Fruit fly (Drosophila melanogaster) whole organism, embryonic: ENCODE measurements around the gene CG11629.

Experiments used
- CG11560 ChIP-seq: fragments of 200-800 bp; sonication (Bioruptor generic); IDR thresholded peaks from 3 replicates; pipeline ENCODE4 v1.3.6; 2022; ENCODE audit warnings: missing biosample characterization, missing genetic modification characterization
- CG11695 ChIP-seq: fragments of 200-800 bp; sonication (Bioruptor generic); IDR thresholded peaks from 3 replicates; pipeline ENCODE4 v1.3.6; 2022; ENCODE audit warnings: missing biosample characterization, missing genetic modification characterization
- CG13624 ChIP-seq: fragments of 200-800 bp; sonication (Bioruptor generic); optimal IDR thresholded peaks from 2 replicates; lab custom pipeline; 2016; ENCODE audit warnings: missing biosample characterization, missing genetic modification characterization
- CG14860 ChIP-seq: fragments of 200-800 bp; sonication (Bioruptor generic); IDR thresholded peaks from 3 replicates; pipeline ENCODE4 v1.3.6; 2022; ENCODE audit warnings: missing biosample characterization, missing genetic modification characterization; ENCODE audit not compliant: partially characterized antibody
- CG15514 ChIP-seq: fragments of 200-800 bp; sonication (Bioruptor generic); optimal IDR thresholded peaks from 3 replicates; lab custom pipeline; 2017; ENCODE audit warnings: missing biosample characterization, missing genetic modification characterization, mild to moderate bottlenecking, moderate library complexity, missing genetic modification reagents
- CG16813 ChIP-seq: fragments of 200-800 bp; sonication (Bioruptor generic); IDR thresholded peaks from 3 replicates; pipeline ENCODE4 v1.3.6; 2022; ENCODE audit warnings: missing biosample characterization, missing genetic modification characterization; ENCODE audit not compliant: partially characterized antibody
- CG18599 ChIP-seq: fragments of 200-800 bp; sonication (Bioruptor generic); optimal IDR thresholded peaks from 3 replicates; lab custom pipeline; 2017; ENCODE audit warnings: missing biosample characterization, missing genetic modification characterization, mild to moderate bottlenecking, moderate library complexity, missing genetic modification reagents
- CG2712 ChIP-seq: fragments of 200-800 bp; optimal IDR thresholded peaks from 3 replicates; lab custom pipeline; 2019; ENCODE audit warnings: missing biosample characterization, mild to moderate bottlenecking, missing genetic modification characterization, moderate library complexity
- CG4360 ChIP-seq: fragments of 200-800 bp; sonication (Bioruptor generic); IDR thresholded peaks from 2 replicates; pipeline ENCODE4 v1.3.6; 2022; ENCODE audit warnings: missing biosample characterization, missing genetic modification characterization
- CG9727 ChIP-seq: fragments of 200-800 bp; sonication (Bioruptor generic); optimal IDR thresholded peaks from 3 replicates; lab custom pipeline; 2017; ENCODE audit warnings: missing biosample characterization, mild to moderate bottlenecking, missing genetic modification characterization
- HLH4C ChIP-seq: fragments of 200-800 bp; sonication (Bioruptor generic); IDR thresholded peaks from 3 replicates; pipeline ENCODE4 v1.3.6; 2022; ENCODE audit warnings: missing biosample characterization, missing genetic modification characterization; ENCODE audit not compliant: partially characterized antibody
- Hr51 ChIP-seq, 2 experiments: fragments of 200-800 bp; sonication (Bioruptor generic); optimal IDR thresholded peaks; 2 replicates in 1 of 2; 3 replicates in 1 of 2; lab custom pipeline; 2016 to 2018; ENCODE audit warnings: missing biosample characterization in 2 of 2, missing genetic modification characterization in 2 of 2, mild to moderate bottlenecking in 1 of 2, moderate library complexity in 1 of 2
- Meics ChIP-seq: fragments of 200-800 bp; sonication (Bioruptor generic); optimal IDR thresholded peaks from 2 replicates; lab custom pipeline; 2017; ENCODE audit warnings: missing biosample characterization, mild to moderate bottlenecking, missing genetic modification characterization
- Nf-YA ChIP-seq: fragments of 200-800 bp; sonication (Bioruptor generic); IDR thresholded peaks from 2 replicates; pipeline ENCODE4 v1.3.6; 2022; ENCODE audit warnings: missing biosample characterization, missing genetic modification characterization
- Oaz ChIP-seq: fragments of 200-800 bp; sonication (Bioruptor generic); IDR thresholded peaks from 2 replicates; pipeline ENCODE4 v1.3.6; 2022; ENCODE audit warnings: missing biosample characterization, missing genetic modification characterization
- Ptx1 ChIP-seq: fragments of 200-800 bp; sonication (Bioruptor generic); IDR thresholded peaks from 2 replicates; pipeline ENCODE4 v1.3.6; 2022; ENCODE audit warnings: missing biosample characterization, missing genetic modification characterization
- Rfx ChIP-seq: fragments of 200-800 bp; sonication (Bioruptor generic); IDR thresholded peaks from 2 replicates; pipeline ENCODE4 v1.3.6; 2022; ENCODE audit warnings: missing biosample characterization, missing genetic modification characterization
- Sox102F ChIP-seq: fragments of 200-800 bp; sonication (Bioruptor generic); optimal IDR thresholded peaks from 2 replicates; lab custom pipeline; 2018; ENCODE audit warnings: missing biosample characterization, mild to moderate bottlenecking, missing genetic modification characterization, moderate library complexity
- Xrp1 ChIP-seq: fragments of 200-800 bp; sonication (Bioruptor generic); IDR thresholded peaks from 2 replicates; pipeline ENCODE4 v1.3.6; 2022; ENCODE audit warnings: missing biosample characterization, missing genetic modification characterization
- bcd ChIP-seq: fragments of 200-800 bp; sonication (Bioruptor generic); optimal IDR thresholded peaks from 2 replicates; lab custom pipeline; 2017; ENCODE audit warnings: missing biosample characterization, mild to moderate bottlenecking, missing genetic modification characterization
- caup ChIP-seq: fragments of 200-800 bp; sonication (Bioruptor generic); optimal IDR thresholded peaks from 3 replicates; lab custom pipeline; 2017; ENCODE audit warnings: missing biosample characterization, mild to moderate bottlenecking, missing genetic modification characterization, moderate library complexity; ENCODE audit not compliant: severe bottlenecking
- dmrt99B ChIP-seq: fragments of 200-800 bp; sonication (Bioruptor generic); optimal IDR thresholded peaks from 2 replicates; lab custom pipeline; 2018; ENCODE audit warnings: missing biosample characterization, mild to moderate bottlenecking, missing genetic modification characterization, moderate library complexity
- dysf ChIP-seq: fragments of 200-800 bp; sonication (Bioruptor generic); IDR thresholded peaks from 3 replicates; pipeline ENCODE4 v1.3.6; 2022; ENCODE audit warnings: missing biosample characterization, missing genetic modification characterization
- esg ChIP-seq: fragments of 200-800 bp; sonication (Bioruptor generic); conservative IDR thresholded peaks from 2 replicates; pipeline ENCODE4 v1.3.6; 2022; ENCODE audit warnings: missing biosample characterization, missing genetic modification characterization
- ewg ChIP-seq: fragments of 200-800 bp; sonication (Bioruptor generic); optimal IDR thresholded peaks from 3 replicates; lab custom pipeline; 2017; ENCODE audit warnings: mild to moderate bottlenecking, missing biosample characterization, missing genetic modification reagents, missing genetic modification characterization
- gem ChIP-seq: fragments of 200-800 bp; sonication (Bioruptor generic); optimal IDR thresholded peaks from 2 replicates; lab custom pipeline; 2019; ENCODE audit warnings: missing biosample characterization, mild to moderate bottlenecking, missing genetic modification characterization, moderate library complexity
- gfzf ChIP-seq: fragments of 200-800 bp; sonication (Bioruptor generic); optimal IDR thresholded peaks from 2 replicates; lab custom pipeline; 2016; ENCODE audit warnings: missing biosample characterization, mild to moderate bottlenecking, missing genetic modification characterization, moderate library complexity
- grau ChIP-seq: fragments of 200-800 bp; optimal IDR thresholded peaks from 3 replicates; lab custom pipeline; 2019; ENCODE audit warnings: missing biosample characterization, mild to moderate bottlenecking, missing genetic modification characterization, moderate library complexity
- gro ChIP-seq: fragments of 200-800 bp; sonication (Bioruptor generic); optimal IDR thresholded peaks from 2 replicates; lab custom pipeline; 2016; ENCODE audit warnings: missing biosample characterization, missing genetic modification characterization
- ken ChIP-seq: fragments of 200-800 bp; sonication (Bioruptor generic); IDR thresholded peaks from 3 replicates; pipeline ENCODE4 v1.3.6; 2022; ENCODE audit warnings: missing biosample characterization, missing genetic modification characterization
- knrl ChIP-seq: fragments of 200-800 bp; sonication (Bioruptor generic); IDR thresholded peaks from 3 replicates; pipeline ENCODE4 v1.3.6; 2022; ENCODE audit warnings: missing biosample characterization, missing genetic modification characterization; ENCODE audit not compliant: partially characterized antibody
- lab ChIP-seq: fragments of 200-800 bp; sonication (Bioruptor generic); optimal IDR thresholded peaks from 3 replicates; lab custom pipeline; 2017; ENCODE audit warnings: missing biosample characterization, missing genetic modification characterization, mild to moderate bottlenecking, moderate library complexity, missing genetic modification reagents
- lilli ChIP-seq: fragments of 200-800 bp; sonication (Bioruptor generic); optimal IDR thresholded peaks from 3 replicates; lab custom pipeline; 2016; ENCODE audit warnings: missing biosample characterization, missing genetic modification characterization
- luna ChIP-seq: fragments of 200-800 bp; sonication (Bioruptor generic); optimal IDR thresholded peaks from 2 replicates; lab custom pipeline; 2016; ENCODE audit warnings: missing biosample characterization, missing genetic modification characterization
- nerfin-2 ChIP-seq: fragments of 200-800 bp; sonication (Bioruptor generic); IDR thresholded peaks from 2 replicates; pipeline ENCODE4 v1.3.6; 2022; ENCODE audit warnings: missing biosample characterization, missing genetic modification characterization; ENCODE audit not compliant: partially characterized antibody
- nmo ChIP-seq: fragments of 200-800 bp; sonication (Bioruptor generic); optimal IDR thresholded peaks from 2 replicates; lab custom pipeline; 2018; ENCODE audit warnings: missing biosample characterization, mild to moderate bottlenecking, missing genetic modification characterization, moderate library complexity
- prd ChIP-seq, 3 experiments: fragments of >200 bp in 2 of 3; fragments of 200-800 bp in 1 of 3; sonication (Bioruptor generic) in 1 of 3; optimal IDR thresholded peaks in 2 of 3; IDR thresholded peaks in 1 of 3; 2 replicates in 2 of 3; 3 replicates in 1 of 3; pipeline versions ENCODE4 v1.3.6 to Lab custom; 2017 to 2022; ENCODE audit warnings: missing biosample characterization in 1 of 3, missing genetic modification characterization in 1 of 3
- row ChIP-seq: fragments of 200-800 bp; sonication (Bioruptor generic); IDR thresholded peaks from 3 replicates; pipeline ENCODE4 v1.3.6; 2022; ENCODE audit warnings: missing biosample characterization, missing genetic modification characterization
- sisA ChIP-seq: fragments of 200-800 bp; sonication (Bioruptor generic); IDR thresholded peaks from 2 replicates; pipeline ENCODE4 v1.3.6; 2022; ENCODE audit warnings: missing biosample characterization, missing genetic modification characterization
- sna ChIP-seq: fragments of 200-800 bp; sonication (Bioruptor generic); IDR thresholded peaks from 2 replicates; pipeline ENCODE4 v1.3.6; 2022; ENCODE audit warnings: missing biosample characterization, missing genetic modification characterization; ENCODE audit not compliant: partially characterized antibody
- ttk ChIP-seq: fragments of 200-800 bp; sonication (Bioruptor generic); IDR thresholded peaks from 2 replicates; pipeline ENCODE4 v2.1.2; 2022; ENCODE audit warnings: missing biosample characterization, missing genetic modification characterization
- zfh2 ChIP-seq: fragments of 200-800 bp; sonication (Bioruptor generic); optimal IDR thresholded peaks from 2 replicates; lab custom pipeline; 2016; ENCODE audit warnings: missing biosample characterization, missing genetic modification characterization

CG11629 gene

dm6 chr2L:21898189-21898588 lies at the start of gene CG11629:
CG11629 (minus strand) TSS chr2L:21898289.
- TF ChIP-seq ken (GFP tag; lab: Robert Waterston, UW) (no peak), knrl (GFP tag; lab: Robert Waterston, UW) (no peak), Oaz (no peak), luna (GFP tag; lab: Kevin White, UChicago) (no peak), gfzf (GFP tag; lab: Kevin White, UChicago) (no peak), caup (GFP tag; lab: Kevin White, UChicago) (no peak), nmo (GFP tag; lab: Kevin White, UChicago) (no peak), Rfx (GFP tag; lab: Robert Waterston, UW) (no peak)

- TF ChIP-seq Nf-YA = no peak
- TF ChIP-seq CG2712 = no peak
- TF ChIP-seq prd (optimal IDR thresholded peaks at IDR 0.05; lab: Kevin White, UChicago) = no peak
- peak; percentile 41; the same call in 1 of the 3 replicates for TF ChIP-seq prd (GFP tag; IDR thresholded peaks at IDR 0.05; lab: Robert Waterston, UW)
- TF ChIP-seq row (GFP tag; lab: Robert Waterston, UW) = peak; percentile 37; the same call in 1 of the 3 replicates
- peak; percentile 43; the same call in 1 of the 3 replicates for TF ChIP-seq dysf (GFP tag; lab: Robert Waterston, UW)
- TF ChIP-seq gem (tag; lab: Kevin White, UChicago) = peak; percentile 29
- no peak for TF ChIP-seq bcd (GFP tag; lab: Kevin White, UChicago)
- TF ChIP-seq CG4360 (GFP tag; lab: Robert Waterston, UW) = peak; percentile 44; the same call in 1 of the 2 replicates
- TF ChIP-seq dmrt99B = peak; percentile 25
- peak; percentile 64 for TF ChIP-seq CG18599
- peak; percentile 34; the same call in 1 of the 2 replicates for TF ChIP-seq esg (GFP tag; lab: Robert Waterston, UW)
- TF ChIP-seq Meics = peak; percentile 23
- TF ChIP-seq ttk (GFP tag; lab: Robert Waterston, UW) = peak; percentile 35; the same call in 1 of the 2 replicates
- TF ChIP-seq ewg (GFP tag; lab: Kevin White, UChicago) = no peak
- peak in 1 of 2 experiments; percentile 35 for TF ChIP-seq Hr51 (GFP tag; optimal IDR thresholded peaks at IDR 0.05; lab: Kevin White, UChicago)
- TF ChIP-seq CG15514 (GFP tag; lab: Kevin White, UChicago) = peak; percentile 24
- peak; percentile 57 for TF ChIP-seq lab (GFP tag; lab: Kevin White, UChicago)
- TF ChIP-seq CG9727 (GFP tag; lab: Kevin White, UChicago) = peak; percentile 0
- TF ChIP-seq Ptx1 (GFP tag; lab: Robert Waterston, UW) = 0 out of 2 replicates have a peak, but pooled peaks have one; percentile 18
- TF ChIP-seq gro (GFP tag; lab: Kevin White, UChicago) = no peak
- 0 out of 2 replicates have a peak, but pooled peaks have one; percentile 25 for TF ChIP-seq sisA (GFP tag; lab: Robert Waterston, UW)
- TF ChIP-seq Sox102F (GFP tag; lab: Kevin White, UChicago) = peak; percentile 18
- peak; percentile 30; the same call in 1 of the 2 replicates for TF ChIP-seq Xrp1 (GFP tag; lab: Robert Waterston, UW)
- peak; percentile 5 for TF ChIP-seq CG13624 (GFP tag; lab: Kevin White, UChicago)
Observed at dm6 chr2L:21933496-21933895, 35.4 kb upstream of the CG11629 start.

- TF ChIP-seq lilli (GFP tag; lab: Kevin White, UChicago) = no peak
- no peak for TF ChIP-seq zfh2 (GFP tag; lab: Kevin White, UChicago)
- TF ChIP-seq HLH4C (GFP tag; lab: Robert Waterston, UW) = peak; percentile 62
- no peak for TF ChIP-seq grau (tag; lab: Kevin White, UChicago)
- no peak for TF ChIP-seq CG11560 (tag; lab: Robert Waterston, UW)
- 0 out of 2 replicates have a peak, but pooled peaks have one; percentile 47 for TF ChIP-seq nerfin-2 (GFP tag; lab: Robert Waterston, UW)
- peak; percentile 44; the same call in 2 of the 3 replicates for TF ChIP-seq CG14860 (GFP tag; lab: Robert Waterston, UW)
- 0 out of 2 replicates have a peak, but pooled peaks have one; percentile 18 for TF ChIP-seq sna (GFP tag; lab: Robert Waterston, UW)
- TF ChIP-seq CG11695 (GFP tag; lab: Robert Waterston, UW) = no peak
- TF ChIP-seq CG16813 (GFP tag; lab: Robert Waterston, UW) = peak; percentile 60
Observed at dm6 chr2L:21923267-21923666, 25.2 kb upstream of the CG11629 start.
